Worm (Caenorhabditis elegans): ENCODE data around the gene F29A7.6.

- TF ChIP-seq ama-1 (optimal IDR thresholded peaks at IDR 0.05), result no peak
- TF ChIP-seq ama-1 (GFP tag; optimal IDR thresholded peaks at IDR 0.05), result no peak
- TF ChIP-seq ceh-79 (tag; optimal IDR thresholded peaks at IDR 0.05), result no peak
- no peak for TF ChIP-seq lin-35 (GFP tag; optimal IDR thresholded peaks at IDR 0.05)
- TF ChIP-seq mel-28 (tag; optimal IDR thresholded peaks at IDR 0.05; ENCODE audit: borderline replicate concordance), result no peak
- no peak for TF ChIP-seq sea-2 (GFP tag; IDR thresholded peaks at IDR 0.05)
- TF ChIP-seq nfya-2 (GFP tag; IDR thresholded peaks at IDR 0.05), result no peak
- no peak for TF ChIP-seq F10E7.11 (tag; optimal IDR thresholded peaks at IDR 0.05)
- no peak for TF ChIP-seq ceh-58 (GFP tag; IDR thresholded peaks at IDR 0.05)
- TF ChIP-seq mcd-1 (GFP tag; IDR thresholded peaks at IDR 0.05), result no peak
- no peak for TF ChIP-seq atf-7 (tag; optimal IDR thresholded peaks at IDR 0.05)
- no peak for TF ChIP-seq Y79H2A.3 (GFP tag; conservative IDR thresholded peaks at IDR 0.05)
- TF ChIP-seq egl-18 (GFP tag; IDR thresholded peaks at IDR 0.05), result no peak
- TF ChIP-seq lag-1 (GFP tag; IDR thresholded peaks at IDR 0.05), result no peak
- TF ChIP-seq chd-7 (tag; optimal IDR thresholded peaks at IDR 0.05), result no peak
These were observed 39.3 kb upstream of the F29A7.6 start for ce11 chrII:2791693-2792092.
